Worm (Caenorhabditis elegans) whole organism, L3 larva: ENCODE data around the gene Y116A8C.33.
A peak's percentile ranks its signal among the peaks of the same experiment; 100 is the strongest.
"Not testable (repeated sequence)": the region's sequence is repeated elsewhere in the genome, so short reads cannot be mapped to it uniquely, and the experiment has no call there.

Source experiments
- ceh-9 ChIP-seq: sonication (generic microtip); optimal IDR thresholded peaks from 2 replicates; lab custom pipeline; 2018; ENCODE audit warnings: missing biosample characterization, missing genetic modification characterization
- daf-12 ChIP-seq: fragments of 150-350 bp; optimal IDR thresholded peaks from 2 replicates; lab custom pipeline; 2014; ENCODE audit warnings: missing biosample characterization, missing genetic modification reagents, missing genetic modification characterization
- egl-5 ChIP-seq: fragments of 150-350 bp; optimal IDR thresholded peaks from 2 replicates; lab custom pipeline; 2017; ENCODE audit warnings: missing biosample characterization, missing genetic modification reagents, missing genetic modification characterization, inconsistent platforms
- elt-2 ChIP-seq: sonication (generic microtip); optimal IDR thresholded peaks from 2 replicates; lab custom pipeline; 2016; ENCODE audit warnings: missing genetic modification reagents, mild to moderate bottlenecking, missing genetic modification characterization, missing compliant biosample characterization
- elt-3 ChIP-seq, 3 experiments: fragments of 150-350 bp in 1 of 3; sonication (generic microtip) in 2 of 3; optimal IDR thresholded peaks; 2 replicates in 2 of 3; 4 replicates in 1 of 3; lab custom pipeline; 2014 to 2017; ENCODE audit warnings: missing biosample characterization in 3 of 3, missing genetic modification characterization in 3 of 3
- eor-1 ChIP-seq, 2 experiments: fragments of 150-350 bp; optimal IDR thresholded peaks; 2 replicates each; lab custom pipeline; 2014 to 2018; ENCODE audit warnings: missing biosample characterization in 2 of 2, missing genetic modification characterization in 2 of 2
- fkh-10 ChIP-seq: sonication (generic microtip); optimal IDR thresholded peaks from 2 replicates; lab custom pipeline; 2017; ENCODE audit warnings: missing biosample characterization, missing genetic modification reagents, missing genetic modification characterization
- fkh-2 ChIP-seq: fragments of 150-350 bp; optimal IDR thresholded peaks from 2 replicates; lab custom pipeline; 2014; ENCODE audit warnings: missing biosample characterization, missing genetic modification reagents, missing genetic modification characterization
- fos-1 ChIP-seq: fragments of 150-350 bp; optimal IDR thresholded peaks from 2 replicates; lab custom pipeline; 2014; ENCODE audit warnings: missing biosample characterization, missing genetic modification characterization
- hmg-11 ChIP-seq: sonication (generic microtip); optimal IDR thresholded peaks from 2 replicates; lab custom pipeline; 2016; ENCODE audit warnings: missing genetic modification characterization, missing compliant biosample characterization
- jun-1 ChIP-seq: fragments of 150-350 bp; optimal IDR thresholded peaks from 2 replicates; lab custom pipeline; 2014; ENCODE audit warnings: missing biosample characterization, missing genetic modification reagents, missing genetic modification characterization
- lin-15B ChIP-seq: fragments of 150-350 bp; optimal IDR thresholded peaks from 2 replicates; lab custom pipeline; 2014; ENCODE audit warnings: missing biosample characterization, missing genetic modification characterization
- lsy-12 ChIP-seq: sonication (generic microtip); optimal IDR thresholded peaks from 2 replicates; lab custom pipeline; 2016; ENCODE audit warnings: mild to moderate bottlenecking, missing genetic modification characterization, missing compliant biosample characterization
- mdl-1 ChIP-seq: fragments of 150-350 bp; optimal IDR thresholded peaks from 2 replicates; lab custom pipeline; 2014; ENCODE audit warnings: missing biosample characterization, missing genetic modification characterization
- mml-1 ChIP-seq: fragments of 150-350 bp; sonication (generic microtip); optimal IDR thresholded peaks from 3 replicates; lab custom pipeline; 2014; ENCODE audit warnings: missing biosample characterization, missing genetic modification characterization
- nfya-1 ChIP-seq: sonication (generic microtip); optimal IDR thresholded peaks from 2 replicates; lab custom pipeline; 2017; ENCODE audit warnings: missing genetic modification characterization, mild to moderate bottlenecking, missing compliant biosample characterization, antibody characterized with exemption, moderate library complexity; ENCODE audit not compliant: insufficient read depth
- nhr-11 ChIP-seq: fragments of 150-350 bp; optimal IDR thresholded peaks from 2 replicates; lab custom pipeline; 2014; ENCODE audit warnings: missing biosample characterization, missing genetic modification characterization
- nhr-12 ChIP-seq: fragments of 150-350 bp; optimal IDR thresholded peaks from 2 replicates; lab custom pipeline; 2014; ENCODE audit warnings: missing biosample characterization, missing genetic modification characterization
- nhr-23 ChIP-seq: fragments of 150-350 bp; optimal IDR thresholded peaks from 2 replicates; lab custom pipeline; 2014; ENCODE audit warnings: missing biosample characterization, missing genetic modification reagents, missing genetic modification characterization
- nhr-237 ChIP-seq: fragments of 150-350 bp; optimal IDR thresholded peaks from 2 replicates; lab custom pipeline; 2014; ENCODE audit warnings: missing biosample characterization, missing genetic modification characterization
- nhr-25 ChIP-seq: sonication (generic microtip); optimal IDR thresholded peaks from 2 replicates; lab custom pipeline; 2017; ENCODE audit warnings: missing biosample characterization, missing genetic modification characterization
- nhr-28 ChIP-seq: fragments of 150-350 bp; optimal IDR thresholded peaks from 2 replicates; lab custom pipeline; 2014; ENCODE audit warnings: missing biosample characterization, missing genetic modification characterization
- nhr-43 ChIP-seq: sonication (generic microtip); optimal IDR thresholded peaks from 2 replicates; lab custom pipeline; 2016; ENCODE audit warnings: mild to moderate bottlenecking, missing genetic modification characterization, missing compliant biosample characterization; ENCODE audit not compliant: poor library complexity, severe bottlenecking
- nhr-67 ChIP-seq: fragments of 150-350 bp; optimal IDR thresholded peaks from 2 replicates; lab custom pipeline; 2014; ENCODE audit warnings: missing biosample characterization, missing genetic modification characterization
- nhr-77 ChIP-seq: fragments of 150-350 bp; optimal IDR thresholded peaks from 2 replicates; lab custom pipeline; 2014; ENCODE audit warnings: missing biosample characterization, missing genetic modification characterization
- pha-4 ChIP-seq: fragments of 150-350 bp; optimal IDR thresholded peaks from 2 replicates; lab custom pipeline; 2014; ENCODE audit warnings: missing biosample characterization, missing genetic modification reagents, missing genetic modification characterization
- sea-2 ChIP-seq: fragments of 150-350 bp; sonication (generic microtip); optimal IDR thresholded peaks from 4 replicates; lab custom pipeline; 2014; ENCODE audit warnings: missing biosample characterization, missing genetic modification reagents, missing genetic modification characterization
- skn-1 ChIP-seq: fragments of 150-350 bp; optimal IDR thresholded peaks from 2 replicates; lab custom pipeline; 2014; ENCODE audit warnings: missing biosample characterization, missing genetic modification characterization
- tbx-2 ChIP-seq: sonication (generic microtip); optimal IDR thresholded peaks from 2 replicates; lab custom pipeline; 2016; ENCODE audit warnings: mild to moderate bottlenecking, missing genetic modification characterization, missing compliant biosample characterization
- unc-39 ChIP-seq: sonication (generic microtip); optimal IDR thresholded peaks from 4 replicates; lab custom pipeline; 2017; ENCODE audit warnings: missing biosample characterization, missing genetic modification characterization
- unc-62 ChIP-seq: fragments of 150-350 bp; sonication (generic microtip); optimal IDR thresholded peaks from 4 replicates; lab custom pipeline; 2014; ENCODE audit warnings: missing biosample characterization, missing genetic modification reagents, missing genetic modification characterization
- zag-1 ChIP-seq: fragments of 150-350 bp; optimal IDR thresholded peaks from 2 replicates; lab custom pipeline; 2014; ENCODE audit warnings: missing biosample characterization, missing genetic modification characterization
- ztf-11 ChIP-seq: fragments of 150-350 bp; optimal IDR thresholded peaks from 2 replicates; lab custom pipeline; 2014; ENCODE audit warnings: missing biosample characterization, missing genetic modification characterization
- ztf-4 ChIP-seq: fragments of 150-350 bp; optimal IDR thresholded peaks from 2 replicates; lab custom pipeline; 2014; ENCODE audit warnings: missing biosample characterization, missing genetic modification characterization

Y116A8C.33 gene

ce11 chrIV:17111813-17112212 is at the start of gene Y116A8C.33:
Gene Y116A8C.33 (plus strand): TSS chrIV:17112113.
- TF ChIP-seq eor-1 (tag; optimal IDR thresholded peaks at IDR 0.05; lab: Kevin White, UChicago) (no peak), nfya-1 (tag; lab: Kevin White, UChicago) (no peak), unc-39 (tag; lab: Kevin White, UChicago) (no peak), skn-1 (tag; lab: Kevin White, UChicago) (no peak)

DNA sequence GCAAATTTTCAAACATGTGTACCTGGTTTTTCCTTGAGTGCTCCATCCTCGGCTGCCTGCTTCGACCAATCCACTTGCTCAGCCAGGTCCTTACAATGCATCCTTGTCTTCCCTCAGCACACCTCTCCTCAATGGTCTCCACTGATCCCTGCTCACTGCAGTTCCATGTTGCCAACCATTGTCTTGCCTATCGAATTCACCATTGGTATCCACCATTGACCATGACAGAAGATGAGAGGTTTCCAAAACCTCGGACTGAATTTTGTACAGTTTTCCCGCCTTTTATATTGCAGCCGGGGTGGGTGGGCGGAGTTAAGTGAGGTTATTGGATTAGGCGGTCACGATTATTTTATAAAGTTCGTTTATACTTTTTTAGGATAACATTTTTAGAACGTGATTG is 48.2 kb upstream of the Y116A8C.33 start, which contains the start of gene Y116A8C.467:
TSS of gene Y116A8C.467 (minus strand) at position 101 of the 400 bp plus-strand sequence.
- TF ChIP-seq mdl-1, nhr-43, daf-12 (tag; lab: Kevin White, UChicago): not testable (repeated sequence)

ce11 chrIV:17064937-17065336 is 47.0 kb upstream of the Y116A8C.33 start, which contains the start of gene Y116A8C.465:
Gene Y116A8C.465 (plus strand): TSS chrIV:17065237.
- not testable (repeated sequence) for TF ChIP-seq nhr-12, fkh-2, nhr-25 (tag; lab: Kevin White, UChicago)

ce11 chrIV:17070791-17071190 is 41.1 kb upstream of the Y116A8C.33 start, which contains the start of gene Y116A8C.24:
Gene Y116A8C.24 (minus strand): TSS chrIV:17070891.
- not testable (repeated sequence) for TF ChIP-seq unc-39 (tag; lab: Kevin White, UChicago); fkh-10 (GFP tag; lab: Kevin White, UChicago); hmg-11

DNA sequence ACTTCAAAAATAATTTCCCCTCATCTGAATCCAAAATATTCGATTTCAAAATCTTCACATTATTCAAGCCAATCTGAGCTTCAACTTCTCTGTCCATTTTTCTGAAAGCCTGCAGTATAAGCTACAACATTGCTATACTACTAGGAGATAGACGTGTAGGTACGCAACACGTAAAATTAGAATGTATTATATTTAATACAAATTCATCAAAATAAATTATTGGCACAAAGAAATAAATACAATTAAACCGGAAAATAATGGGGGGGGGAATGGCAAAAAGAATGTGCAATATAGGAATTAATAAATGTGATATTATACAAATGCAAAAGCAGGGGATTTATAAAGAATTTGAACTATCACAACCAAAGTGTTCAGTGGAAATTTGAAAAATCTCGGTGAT is 33.3 kb upstream of the Y116A8C.33 start, which contains the start of gene Y116A8C.25:
TSS of gene Y116A8C.25 (minus strand) at position 101 of the 400 bp plus-strand sequence.
- TF ChIP-seq sea-2 (GFP tag; lab: Kevin White, UChicago) = no peak
- TF ChIP-seq nhr-237 (tag; lab: Kevin White, UChicago) = no peak
- TF ChIP-seq pha-4 = no peak
- TF ChIP-seq ztf-11 (tag; lab: Kevin White, UChicago) = no peak
- no peak for TF ChIP-seq nhr-11 (tag; lab: Kevin White, UChicago)
- TF ChIP-seq jun-1 (tag; lab: Kevin White, UChicago) = no peak
- TF ChIP-seq nhr-25 (tag; lab: Kevin White, UChicago) = no peak
- TF ChIP-seq ztf-4 = no peak
- TF ChIP-seq nhr-77 (tag; lab: Kevin White, UChicago) = no peak
- TF ChIP-seq nhr-23 = no peak
- TF ChIP-seq nhr-28 (tag; lab: Kevin White, UChicago) = no peak
- no peak for TF ChIP-seq lin-15B
- no peak for TF ChIP-seq fkh-2 (tag; lab: Kevin White, UChicago)
- TF ChIP-seq nhr-67 (tag; lab: Kevin White, UChicago) = no peak
- no peak for TF ChIP-seq elt-2 (tag; lab: Kevin White, UChicago)
- no peak for TF ChIP-seq nhr-43 (tag; lab: Kevin White, UChicago)
- no peak for TF ChIP-seq lsy-12 (tag; lab: Kevin White, UChicago)
- TF ChIP-seq mdl-1 (tag; lab: Kevin White, UChicago) = no peak

DNA sequence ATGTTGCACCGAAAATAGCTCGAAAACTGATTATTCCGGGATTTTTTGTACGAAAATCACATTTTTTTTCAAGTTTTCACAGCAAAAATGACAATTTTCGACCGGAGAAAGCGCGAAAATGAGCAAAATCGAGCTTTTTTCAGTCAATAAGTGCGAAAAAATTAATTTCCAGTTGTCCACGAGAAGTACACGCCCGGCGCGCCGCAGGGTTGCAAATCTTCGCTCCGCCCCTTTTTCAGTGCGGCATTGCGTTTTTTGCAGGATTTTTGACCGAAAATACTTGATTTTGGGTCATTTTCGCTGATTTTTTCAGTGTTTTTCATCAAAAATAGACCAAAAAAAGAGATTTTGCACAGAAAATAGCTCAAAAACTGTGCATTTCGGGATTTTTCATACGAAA is 27.6 kb upstream of the Y116A8C.33 start:
- TF ChIP-seq fkh-2 (tag; lab: Kevin White, UChicago) (no peak), nhr-67 (tag; lab: Kevin White, UChicago) (no peak), nhr-237 (tag; lab: Kevin White, UChicago) (no peak), fos-1 (tag; lab: Kevin White, UChicago) (no peak), nfya-1 (tag; lab: Kevin White, UChicago) (peak; percentile 0), mdl-1 (tag; lab: Kevin White, UChicago) (no peak), nhr-23 (no peak), unc-62 (GFP tag; lab: Kevin White, UChicago) (no peak), unc-39 (tag; lab: Kevin White, UChicago) (no peak), ceh-9 (no peak), nhr-25 (tag; lab: Kevin White, UChicago) (no peak), zag-1 (tag; lab: Kevin White, UChicago) (no peak), jun-1 (tag; lab: Kevin White, UChicago) (no peak), lin-15B (peak; percentile 46), hmg-11 (peak; percentile 12), pha-4 (peak; percentile 15), mml-1 (tag; lab: Kevin White, UChicago) (no peak), elt-3 (tag; optimal IDR thresholded peaks at IDR 0.05; lab: Kevin White, UChicago) (no peak), nhr-28 (tag; lab: Kevin White, UChicago) (no peak), egl-5 (no peak), tbx-2 (tag; lab: Kevin White, UChicago) (no peak), elt-2 (tag; lab: Kevin White, UChicago) (no peak)
